Worm (Caenorhabditis elegans) whole organism, L4/young adult: ENCODE results near the gene F21C10.4.

Experiments
- dao-5 ChIP-seq: sonication (generic microtip); optimal IDR thresholded peaks from 2 replicates; lab custom pipeline; 2016; ENCODE audit warnings: missing genotype, missing genetic modification characterization, moderate library complexity, missing compliant biosample characterization
- him-1 ChIP-seq: sonication (generic microtip); optimal IDR thresholded peaks from 2 replicates; lab custom pipeline; 2016; ENCODE audit warnings: missing genotype, missing genetic modification reagents, missing genetic modification characterization, missing compliant biosample characterization

DNA sequence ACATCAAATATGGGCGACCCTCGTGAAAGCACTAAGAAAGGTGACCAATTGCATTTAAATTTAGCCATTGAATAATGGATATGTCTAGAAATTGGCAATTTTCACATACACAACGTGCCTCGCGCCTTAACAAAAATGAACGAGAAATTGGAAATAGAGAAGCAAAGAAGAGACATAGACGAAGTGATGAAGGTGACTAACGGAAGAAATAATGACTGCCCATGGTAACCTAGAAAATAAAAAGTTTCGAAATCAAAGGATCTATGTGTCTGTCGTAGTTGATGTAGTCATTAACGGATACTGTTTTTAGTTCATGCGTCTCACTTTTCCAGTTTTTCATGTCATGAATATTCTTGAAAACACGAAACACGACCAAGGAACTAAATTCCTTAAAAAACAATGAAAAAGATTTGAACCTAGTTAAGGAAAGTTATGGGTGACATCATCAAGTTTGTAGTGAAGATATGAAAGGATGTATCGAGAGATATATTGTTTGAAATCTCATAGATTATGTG is 48.3 kb upstream of the F21C10.4 start:
- TF ChIP-seq dao-5 (tag; lab: Kevin White, UChicago) = no peak
- no peak for TF ChIP-seq him-1 (tag; lab: Kevin White, UChicago)
